Fruit fly (Drosophila melanogaster) whole organism, embryonic: ENCODE measurements around the gene mRpL12.

Experiments used
- B-H1 ChIP-seq: fragments of 200-800 bp; sonication (Bioruptor generic); IDR thresholded peaks from 3 replicates; pipeline ENCODE4 v1.3.6; 2022; ENCODE audit warnings: missing biosample characterization, missing genetic modification characterization
- CG1024 ChIP-seq: fragments of 200-800 bp; sonication (Bioruptor generic); IDR thresholded peaks from 2 replicates; pipeline ENCODE4 v1.3.6; 2022; ENCODE audit warnings: missing biosample characterization, missing genetic modification characterization
- CG11085 ChIP-seq: fragments of 200-800 bp; sonication (Bioruptor generic); IDR thresholded peaks from 2 replicates; pipeline ENCODE4 v1.3.6; 2022; ENCODE audit warnings: missing biosample characterization, missing genetic modification characterization
- CG13624 ChIP-seq: fragments of 200-800 bp; sonication (Bioruptor generic); optimal IDR thresholded peaks from 2 replicates; lab custom pipeline; 2016; ENCODE audit warnings: missing biosample characterization, missing genetic modification characterization
- CG13894 ChIP-seq: fragments of 200-800 bp; sonication (Bioruptor generic); optimal IDR thresholded peaks from 3 replicates; lab custom pipeline; 2018; ENCODE audit warnings: missing biosample characterization, mild to moderate bottlenecking, missing genetic modification characterization, moderate library complexity
- CG14050 ChIP-seq: fragments of 200-800 bp; sonication (Bioruptor generic); IDR thresholded peaks from 3 replicates; pipeline ENCODE4 v1.3.6; 2022; ENCODE audit warnings: missing biosample characterization, missing genetic modification characterization
- CG15601 ChIP-seq: fragments of 200-800 bp; sonication (Bioruptor generic); optimal IDR thresholded peaks from 3 replicates; lab custom pipeline; 2019; ENCODE audit warnings: missing biosample characterization, mild to moderate bottlenecking, missing genetic modification characterization, moderate library complexity
- CG1603 ChIP-seq: fragments of 200-800 bp; sonication (Bioruptor generic); optimal IDR thresholded peaks from 2 replicates; lab custom pipeline; 2019; ENCODE audit warnings: missing biosample characterization, mild to moderate bottlenecking, missing genetic modification characterization, moderate library complexity
- CG1647 ChIP-seq: fragments of 200-800 bp; sonication (Bioruptor generic); optimal IDR thresholded peaks from 3 replicates; lab custom pipeline; 2016; ENCODE audit warnings: missing biosample characterization, missing genetic modification characterization
- CG16813 ChIP-seq: fragments of 200-800 bp; sonication (Bioruptor generic); IDR thresholded peaks from 3 replicates; pipeline ENCODE4 v1.3.6; 2022; ENCODE audit warnings: missing biosample characterization, missing genetic modification characterization; ENCODE audit not compliant: partially characterized antibody
- CG16815 ChIP-seq: fragments of 200-800 bp; sonication (Bioruptor generic); optimal IDR thresholded peaks from 3 replicates; lab custom pipeline; 2017; ENCODE audit warnings: missing biosample characterization, mild to moderate bottlenecking, missing genetic modification characterization
- CG18262 ChIP-seq: fragments of 200-800 bp; optimal IDR thresholded peaks from 3 replicates; lab custom pipeline; 2019; ENCODE audit warnings: missing biosample characterization, mild to moderate bottlenecking, missing genetic modification characterization, moderate library complexity
- CG18476 ChIP-seq: fragments of 200-800 bp; sonication (Bioruptor generic); optimal IDR thresholded peaks from 2 replicates; lab custom pipeline; 2016; ENCODE audit warnings: missing biosample characterization, mild to moderate bottlenecking, missing genetic modification characterization
- CG18599 ChIP-seq: fragments of 200-800 bp; sonication (Bioruptor generic); optimal IDR thresholded peaks from 3 replicates; lab custom pipeline; 2017; ENCODE audit warnings: missing biosample characterization, missing genetic modification characterization, mild to moderate bottlenecking, moderate library complexity, missing genetic modification reagents
- CG30431 ChIP-seq: fragments of 200-800 bp; sonication (Bioruptor generic); optimal IDR thresholded peaks from 2 replicates; lab custom pipeline; 2017; ENCODE audit warnings: missing biosample characterization, missing genetic modification characterization
- CG31224 ChIP-seq: fragments of 200-800 bp; sonication (Bioruptor generic); IDR thresholded peaks from 2 replicates; pipeline ENCODE4 v1.3.6; 2022; ENCODE audit warnings: missing biosample characterization, missing genetic modification characterization
- CG32532 ChIP-seq: fragments of 200-800 bp; sonication (Bioruptor generic); IDR thresholded peaks from 2 replicates; pipeline ENCODE4 v1.3.6; 2022; ENCODE audit warnings: missing biosample characterization, missing genetic modification characterization
- CG32767 ChIP-seq: fragments of 200-800 bp; sonication (Bioruptor generic); IDR thresholded peaks from 2 replicates; pipeline ENCODE4 v1.3.6; 2022; ENCODE audit warnings: missing biosample characterization, missing genetic modification characterization
- CG34376 ChIP-seq: fragments of 200-800 bp; sonication (Bioruptor generic); optimal IDR thresholded peaks from 2 replicates; lab custom pipeline; 2018; ENCODE audit warnings: missing biosample characterization, mild to moderate bottlenecking, missing genetic modification characterization
- CG43689 ChIP-seq: fragments of 200-800 bp; sonication (Bioruptor generic); IDR thresholded peaks from 2 replicates; pipeline ENCODE4 v1.3.6; 2022; ENCODE audit warnings: missing biosample characterization, missing genetic modification characterization
- CG4820 ChIP-seq: fragments of 200-800 bp; sonication (Bioruptor generic); optimal IDR thresholded peaks from 3 replicates; lab custom pipeline; 2016; ENCODE audit warnings: missing biosample characterization, missing genetic modification characterization
- CG5953 ChIP-seq: fragments of 200-800 bp; sonication (Bioruptor generic); IDR thresholded peaks from 2 replicates; pipeline ENCODE4 v1.3.6; 2022; ENCODE audit warnings: missing biosample characterization, missing genetic modification characterization
- CG6272 ChIP-seq: fragments of 200-800 bp; sonication (Bioruptor generic); IDR thresholded peaks from 2 replicates; pipeline ENCODE4 v1.3.6; 2022; ENCODE audit warnings: missing biosample characterization, missing genetic modification characterization
- CG7928 ChIP-seq: fragments of 200-800 bp; sonication (Bioruptor generic); optimal IDR thresholded peaks from 2 replicates; lab custom pipeline; 2017; ENCODE audit warnings: missing biosample characterization, mild to moderate bottlenecking, missing genetic modification characterization
- CG9817 ChIP-seq: fragments of 200-800 bp; sonication (Bioruptor generic); optimal IDR thresholded peaks from 2 replicates; lab custom pipeline; 2018; ENCODE audit warnings: missing biosample characterization, mild to moderate bottlenecking, missing genetic modification characterization, moderate library complexity
- CkIIα-i1 ChIP-seq: fragments of 200-800 bp; sonication (Bioruptor generic); IDR thresholded peaks from 2 replicates; pipeline ENCODE4 v1.3.6; 2022; ENCODE audit warnings: missing biosample characterization, missing genetic modification characterization
- Gug ChIP-seq: fragments of 200-800 bp; sonication (Bioruptor generic); IDR thresholded peaks from 4 replicates; pipeline ENCODE4 v1.3.6; 2022; ENCODE audit warnings: missing biosample characterization, missing genetic modification characterization
- HLH4C ChIP-seq: fragments of 200-800 bp; sonication (Bioruptor generic); IDR thresholded peaks from 3 replicates; pipeline ENCODE4 v1.3.6; 2022; ENCODE audit warnings: missing biosample characterization, missing genetic modification characterization; ENCODE audit not compliant: partially characterized antibody
- Side ChIP-seq: fragments of 200-800 bp; sonication (Bioruptor generic); optimal IDR thresholded peaks from 2 replicates; lab custom pipeline; 2016; ENCODE audit warnings: missing biosample characterization, missing genetic modification characterization
- Sin3A ChIP-seq: fragments of >200 bp; optimal IDR thresholded peaks from 2 replicates; lab custom pipeline; 2018
- abd-A ChIP-seq: fragments of 200-800 bp; sonication (Bioruptor generic); optimal IDR thresholded peaks from 3 replicates; lab custom pipeline; 2019; ENCODE audit warnings: missing biosample characterization, mild to moderate bottlenecking, missing genetic modification characterization, moderate library complexity
- bab2 ChIP-seq: fragments of 200-800 bp; sonication (Bioruptor generic); optimal IDR thresholded peaks from 2 replicates; lab custom pipeline; 2016; ENCODE audit warnings: missing biosample characterization, missing genetic modification characterization
- cas ChIP-seq: fragments of 200-800 bp; sonication (Bioruptor generic); IDR thresholded peaks from 2 replicates; pipeline ENCODE4 v1.3.6; 2022; ENCODE audit warnings: missing biosample characterization, missing genetic modification characterization
- crol ChIP-seq: fragments of 200-800 bp; sonication (Bioruptor generic); IDR thresholded peaks from 2 replicates; pipeline ENCODE4 v1.3.6; 2022; ENCODE audit warnings: missing biosample characterization, missing genetic modification characterization
- danr ChIP-seq: fragments of 200-800 bp; sonication (Bioruptor generic); IDR thresholded peaks from 2 replicates; pipeline ENCODE4 v1.3.6; 2022; ENCODE audit warnings: missing biosample characterization, missing genetic modification characterization
- dpn ChIP-seq, 2 experiments: fragments of 200-800 bp; sonication (Bioruptor generic); optimal IDR thresholded peaks; 3 replicates each; lab custom pipeline; 2016; ENCODE audit warnings: missing biosample characterization in 2 of 2, missing genetic modification characterization in 2 of 2
- dysf ChIP-seq: fragments of 200-800 bp; sonication (Bioruptor generic); IDR thresholded peaks from 3 replicates; pipeline ENCODE4 v1.3.6; 2022; ENCODE audit warnings: missing biosample characterization, missing genetic modification characterization
- emc ChIP-seq: fragments of 200-800 bp; sonication (Bioruptor generic); optimal IDR thresholded peaks from 2 replicates; lab custom pipeline; 2016; ENCODE audit warnings: missing biosample characterization, missing genetic modification characterization
- gsb-n ChIP-seq: fragments of 200-800 bp; sonication (Bioruptor generic); optimal IDR thresholded peaks from 3 replicates; lab custom pipeline; 2018; ENCODE audit warnings: missing biosample characterization, mild to moderate bottlenecking, missing genetic modification characterization
- ind ChIP-seq: fragments of 200-800 bp; sonication (Bioruptor generic); optimal IDR thresholded peaks from 3 replicates; lab custom pipeline; 2016; ENCODE audit warnings: missing biosample characterization, missing genetic modification characterization
- inv ChIP-seq: fragments of 200-800 bp; sonication (Bioruptor generic); IDR thresholded peaks from 2 replicates; pipeline ENCODE4 v1.3.6; 2022; ENCODE audit warnings: missing biosample characterization, missing genetic modification characterization; ENCODE audit not compliant: partially characterized antibody
- klu ChIP-seq: fragments of 200-800 bp; sonication (Bioruptor generic); IDR thresholded peaks from 2 replicates; pipeline ENCODE4 v1.3.6; 2022; ENCODE audit warnings: missing biosample characterization, missing genetic modification characterization
- lilli ChIP-seq: fragments of 200-800 bp; sonication (Bioruptor generic); optimal IDR thresholded peaks from 3 replicates; lab custom pipeline; 2016; ENCODE audit warnings: missing biosample characterization, missing genetic modification characterization
- mld ChIP-seq: fragments of 200-800 bp; sonication (Bioruptor generic); IDR thresholded peaks from 3 replicates; pipeline ENCODE4 v1.3.6; 2022; ENCODE audit warnings: missing biosample characterization, missing genetic modification characterization; ENCODE audit not compliant: partially characterized antibody
- otp ChIP-seq: fragments of 200-800 bp; sonication (Bioruptor generic); IDR thresholded peaks from 3 replicates; pipeline ENCODE4, ENCODE4 v1.3.6; 2022; ENCODE audit warnings: missing biosample characterization, missing genetic modification characterization
- peb ChIP-seq: fragments of 200-800 bp; sonication (Bioruptor generic); IDR thresholded peaks from 2 replicates; pipeline ENCODE4 v1.3.6; 2022; ENCODE audit warnings: missing biosample characterization, missing genetic modification characterization
- pho ChIP-seq: fragments of 200-800 bp; sonication (Bioruptor generic); optimal IDR thresholded peaks from 2 replicates; lab custom pipeline; 2016; ENCODE audit warnings: missing biosample characterization, missing genetic modification characterization
- salm ChIP-seq: fragments of 200-800 bp; sonication (Bioruptor generic); optimal IDR thresholded peaks from 2 replicates; lab custom pipeline; 2018; ENCODE audit warnings: missing biosample characterization, mild to moderate bottlenecking, missing genetic modification characterization
- tin ChIP-seq: fragments of 200-800 bp; sonication (Bioruptor generic); optimal IDR thresholded peaks from 3 replicates; lab custom pipeline; 2016; ENCODE audit warnings: missing biosample characterization, missing genetic modification characterization
- twi ChIP-seq: fragments of 200-800 bp; optimal IDR thresholded peaks from 2 replicates; lab custom pipeline; 2019; ENCODE audit warnings: missing biosample characterization, mild to moderate bottlenecking, missing genetic modification characterization, moderate library complexity
- vnd ChIP-seq: fragments of 200-800 bp; sonication (Bioruptor generic); IDR thresholded peaks from 3 replicates; pipeline ENCODE4 v1.3.6; 2022; ENCODE audit warnings: missing biosample characterization, missing genetic modification characterization; ENCODE audit not compliant: partially characterized antibody

mRpL12 gene

dm6 chr3L:8997686-8998239 lies 41.2 kb downstream of the mRpL12 start, which contains the start of the genes smg and CG5087 (continued):
- peak; percentile 68 for TF ChIP-seq HLH4C (GFP tag; lab: Robert Waterston, UW)
- TF ChIP-seq CG32532 (GFP tag; lab: Robert Waterston, UW): peak; percentile 45
- TF ChIP-seq Side (GFP tag; lab: Kevin White, UChicago): no peak
- 0 out of 2 replicates have a peak, but pooled peaks have one; percentile 20 for TF ChIP-seq CG31224 (GFP tag; lab: Robert Waterston, UW)
- TF ChIP-seq CG16815 (GFP tag; lab: Kevin White, UChicago): no peak
- peak; percentile 30; the same call in 1 of the 3 replicates for TF ChIP-seq vnd (GFP tag; lab: Robert Waterston, UW)
- peak; percentile 42 for TF ChIP-seq CG7928 (GFP tag; lab: Kevin White, UChicago)
- TF ChIP-seq CG32767 (GFP tag; lab: Robert Waterston, UW): no peak
- TF ChIP-seq CG5953 (GFP tag; lab: Robert Waterston, UW): no peak
- TF ChIP-seq cas: 0 out of 2 replicates have a peak, but pooled peaks have one; percentile 25
- TF ChIP-seq salm (tag; lab: Kevin White, UChicago): peak; percentile 6
- TF ChIP-seq CG6272: no peak
- TF ChIP-seq CG18262: peak; percentile 25
- peak; percentile 55; the same call in 1 of the 4 replicates for TF ChIP-seq Gug (GFP tag; lab: Robert Waterston, UW)
- no peak for TF ChIP-seq CG13894 (tag; lab: Kevin White, UChicago)
- TF ChIP-seq inv: peak; percentile 46; the same call in 1 of the 2 replicates
- TF ChIP-seq danr (GFP tag; lab: Robert Waterston, UW): no peak
- TF ChIP-seq crol (GFP tag; lab: Robert Waterston, UW): no peak
- TF ChIP-seq CG43689 (GFP tag; lab: Robert Waterston, UW): no peak
- TF ChIP-seq pho (GFP tag; lab: Kevin White, UChicago): peak; percentile 48
- peak; percentile 54 for TF ChIP-seq lilli (GFP tag; lab: Kevin White, UChicago)
- TF ChIP-seq twi (tag; lab: Kevin White, UChicago): no peak
- TF ChIP-seq CG14050 (GFP tag; lab: Robert Waterston, UW): no peak
- peak; percentile 53 for TF ChIP-seq CG15601 (tag; lab: Kevin White, UChicago)
- TF ChIP-seq CG1024 (GFP tag; lab: Robert Waterston, UW): no peak
- TF ChIP-seq CG4820: no peak
- TF ChIP-seq CG11085: 0 out of 2 replicates have a peak, but pooled peaks have one; percentile 22
- peak; percentile 39 for TF ChIP-seq gsb-n (tag; lab: Kevin White, UChicago)
- peak; percentile 63 for TF ChIP-seq CG16813 (GFP tag; lab: Robert Waterston, UW)
- no peak for TF ChIP-seq CG18476 (GFP tag; lab: Kevin White, UChicago)
- peak; percentile 40 for TF ChIP-seq CG1647
- peak; percentile 19 for TF ChIP-seq CG34376 (GFP tag; lab: Kevin White, UChicago)
- TF ChIP-seq CG1603 (tag; lab: Kevin White, UChicago): peak; percentile 94
- TF ChIP-seq tin: peak; percentile 42
- peak; percentile 49 to 73 for TF ChIP-seq dpn (GFP tag; optimal IDR thresholded peaks at IDR 0.05; lab: Kevin White, UChicago)
- TF ChIP-seq CG30431 (GFP tag; lab: Kevin White, UChicago): no peak
- TF ChIP-seq Sin3A (lab: Kevin White, UChicago): peak; percentile 85
- TF ChIP-seq CG13624 (GFP tag; lab: Kevin White, UChicago): peak; percentile 74
- TF ChIP-seq CkIIα-i1 (GFP tag; lab: Robert Waterston, UW): no peak
- TF ChIP-seq emc (GFP tag; lab: Kevin White, UChicago): no peak
- no peak for TF ChIP-seq mld (GFP tag; lab: Robert Waterston, UW)
- no peak for TF ChIP-seq peb
- TF ChIP-seq bab2: peak; percentile 14
- TF ChIP-seq abd-A: peak; percentile 96
- no peak for TF ChIP-seq dysf
- no peak for TF ChIP-seq B-H1 (GFP tag; lab: Robert Waterston, UW)
- no peak for TF ChIP-seq klu (GFP tag; lab: Robert Waterston, UW)
- peak; percentile 39 for TF ChIP-seq CG9817 (tag; lab: Kevin White, UChicago)
- no peak for TF ChIP-seq CG18599 (GFP tag; lab: Kevin White, UChicago)
- TF ChIP-seq otp (GFP tag; lab: Robert Waterston, UW): no peak
- TF ChIP-seq ind (GFP tag; lab: Kevin White, UChicago): peak; percentile 17
